Worm (Caenorhabditis elegans): Measurements from ENCODE around the gene lin-33.

The lin-33 gene

DNA sequence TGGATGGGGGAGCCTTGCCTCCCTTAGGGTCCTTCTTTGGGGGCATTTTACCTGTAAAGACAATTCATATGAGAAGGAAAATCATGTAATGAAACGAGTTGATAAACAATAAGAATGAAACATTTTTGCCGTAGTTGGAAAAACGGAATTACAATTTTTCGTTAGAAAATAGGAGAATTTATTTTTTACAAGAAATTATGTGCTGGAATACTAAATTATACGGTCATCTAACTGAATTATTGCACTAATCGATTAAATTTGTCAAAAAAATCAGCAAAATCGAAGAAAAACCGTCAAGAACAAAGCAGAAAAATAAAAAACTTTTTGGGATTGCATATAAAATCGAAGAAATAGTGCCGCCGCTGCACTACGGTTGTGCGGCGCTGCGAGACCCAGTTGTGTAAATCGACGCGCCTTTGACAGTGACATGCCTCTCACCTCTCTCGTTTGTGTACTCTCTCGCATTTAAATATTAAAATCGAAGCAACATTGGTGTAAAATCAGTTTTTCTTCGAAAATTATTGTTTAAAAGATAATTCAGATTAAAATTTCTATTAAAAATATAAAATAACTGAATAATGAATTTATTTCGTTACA is 17.2 kb downstream of the lin-33 start, which contains the start of gene rps-25 (continued):
- TF ChIP-seq unc-62 (GFP tag; optimal IDR thresholded peaks at IDR 0.05 in 1 of 2) (no peak), unc-62 (tag; optimal IDR thresholded peaks at IDR 0.05) (no peak), pqm-1 (tag; optimal IDR thresholded peaks at IDR 0.05) (no peak), zag-1 (tag; optimal IDR thresholded peaks at IDR 0.05) (no peak), T20F7.1 (GFP tag; optimal IDR thresholded peaks at IDR 0.05) (no peak), pha-4 (GFP tag; IDR thresholded peaks at IDR 0.05) (0 out of 2 replicates have a peak, but pooled peaks have one; percentile 25), pha-4 (tag; optimal IDR thresholded peaks at IDR 0.05) (no peak), jun-1 (tag; optimal IDR thresholded peaks at IDR 0.05) (no peak), lin-13 (GFP tag; optimal IDR thresholded peaks at IDR 0.05) (no peak), vab-7 (GFP tag; IDR thresholded peaks at IDR 0.05) (no peak), snpc-4 (tag; optimal IDR thresholded peaks at IDR 0.05) (no peak), fkh-10 (GFP tag; optimal IDR thresholded peaks at IDR 0.05) (peak; percentile 10), ceh-82 (tag; optimal IDR thresholded peaks at IDR 0.05) (no peak), ztf-11 (tag; optimal IDR thresholded peaks at IDR 0.05) (no peak), ceh-28 (tag; optimal IDR thresholded peaks at IDR 0.05) (no peak), php-3 (GFP tag; IDR thresholded peaks at IDR 0.05) (no peak), R02D3.7 (tag; optimal IDR thresholded peaks at IDR 0.05) (no peak), dmd-6 (GFP tag; IDR thresholded peaks at IDR 0.05) (no peak), mxl-2 (GFP tag; conservative IDR thresholded peaks at IDR 0.05) (no peak), hif-1 (tag; optimal IDR thresholded peaks at IDR 0.05) (peak in 1 of 2 experiments; percentile 25), D1046.2 (GFP tag; IDR thresholded peaks at IDR 0.05) (no peak), set-16 (GFP tag; IDR thresholded peaks at IDR 0.05) (no peak), fos-1 (tag; optimal IDR thresholded peaks at IDR 0.05) (no peak), lin-1 (GFP tag; IDR thresholded peaks at IDR 0.05) (no peak), madf-5 (GFP tag; IDR thresholded peaks at IDR 0.05) (no peak)

- peak; percentile 5 for TF ChIP-seq nhr-28 (tag; optimal IDR thresholded peaks at IDR 0.05)
- no peak for TF ChIP-seq ztf-11 (tag; optimal IDR thresholded peaks at IDR 0.05)
- peak in 1 of 2 experiments; percentile 82 for TF ChIP-seq unc-62 (GFP tag; optimal IDR thresholded peaks at IDR 0.05 in 1 of 2)
- TF ChIP-seq unc-62 (tag; optimal IDR thresholded peaks at IDR 0.05), result no peak
Observed at ce11 chrIV:5948712-5949111, 18.3 kb downstream of the lin-33 start.

ce11 chrIV:5949964-5950363 is 19.5 kb downstream of the lin-33 start:
- TF ChIP-seq hmg-1.1 (GFP tag; IDR thresholded peaks at IDR 0.05) (no peak), F49E8.2 (tag; optimal IDR thresholded peaks at IDR 0.05; ENCODE audit: borderline replicate concordance) (peak; percentile 53), mep-1 (tag; optimal IDR thresholded peaks at IDR 0.05) (no peak), saeg-2 (GFP tag; IDR thresholded peaks at IDR 0.05) (no peak), dmd-9 (GFP tag; IDR thresholded peaks at IDR 0.05) (no peak), snpc-1.2 (GFP tag; IDR thresholded peaks at IDR 0.05) (peak; percentile 35; the same call in 1 of the 2 replicates), nhr-111 (GFP tag; optimal IDR thresholded peaks at IDR 0.05) (no peak), fkh-10 (GFP tag; optimal IDR thresholded peaks at IDR 0.05) (no peak), nhr-237 (tag; optimal IDR thresholded peaks at IDR 0.05) (no peak), Y5F2A.4 (GFP tag; optimal IDR thresholded peaks at IDR 0.05) (no peak), nhr-76 (tag; optimal IDR thresholded peaks at IDR 0.05) (no peak), ceh-44 (GFP tag; IDR thresholded peaks at IDR 0.05) (no peak), lir-3 (tag; optimal IDR thresholded peaks at IDR 0.05) (no peak)

- TF ChIP-seq snpc-4 (tag; optimal IDR thresholded peaks at IDR 0.05) (no peak), hmg-1.1 (GFP tag; IDR thresholded peaks at IDR 0.05) (peak; percentile 54; the same call in 1 of the 2 replicates), unc-62 (GFP tag; optimal IDR thresholded peaks at IDR 0.05 in 1 of 2) (peak in 1 of 2 experiments; percentile 68), unc-62 (tag; optimal IDR thresholded peaks at IDR 0.05) (no peak), lsy-2 (tag; optimal IDR thresholded peaks at IDR 0.05) (peak; percentile 15 to 69), hlh-30 (tag; optimal IDR thresholded peaks at IDR 0.05; ENCODE audit: insufficient read depth) (peak; percentile 27), fos-1 (tag; optimal IDR thresholded peaks at IDR 0.05) (no peak), ces-1 (GFP tag; optimal IDR thresholded peaks at IDR 0.05) (peak; percentile 82), F37D6.2 (tag; optimal IDR thresholded peaks at IDR 0.05) (peak; percentile 46), fkh-10 (GFP tag; optimal IDR thresholded peaks at IDR 0.05) (peak; percentile 39), spr-1 (tag; optimal IDR thresholded peaks at IDR 0.05) (no peak), duxl-1 (tag; optimal IDR thresholded peaks at IDR 0.05; ENCODE audit: poor library complexity) (no peak), mep-1 (tag; optimal IDR thresholded peaks at IDR 0.05) (peak; percentile 56), mdl-1 (tag; optimal IDR thresholded peaks at IDR 0.05) (peak in 1 of 2 experiments; percentile 7), dmd-6 (GFP tag; IDR thresholded peaks at IDR 0.05) (no peak), ctbp-1 (GFP tag; IDR thresholded peaks at IDR 0.05) (0 out of 2 replicates have a peak, but pooled peaks have one; percentile 46)
Observed at ce11 chrIV:5952966-5953365, 22.5 kb downstream of the lin-33 start.
